Worm (Caenorhabditis elegans) whole organism, young adult: ENCODE data around the gene R13A1.1.

ENCODE experiments used
- F22D6.2 ChIP-seq: sonication (generic microtip); optimal IDR thresholded peaks from 2 replicates; lab custom pipeline; 2016; ENCODE audit warnings: mild to moderate bottlenecking, missing genetic modification characterization, missing compliant biosample characterization
- F33H1.4 ChIP-seq: fragments of 200-800 bp; sonication (Bioruptor generic); IDR thresholded peaks from 2 replicates; pipeline ENCODE4 v1.3.6; 2022; ENCODE audit warnings: missing genetic modification reagents, missing genetic modification characterization, missing compliant biosample characterization
- F57A8.1 ChIP-seq: fragments of 200-800 bp; sonication (Bioruptor generic); optimal IDR thresholded peaks from 2 replicates; lab custom pipeline; 2018; ENCODE audit warnings: mild to moderate bottlenecking, missing genetic modification characterization, moderate library complexity, missing compliant biosample characterization
- Y53F4B.3 ChIP-seq: fragments of 200-800 bp; sonication (Bioruptor generic); IDR thresholded peaks from 2 replicates; pipeline ENCODE4 v1.3.6; 2022; ENCODE audit warnings: missing genetic modification reagents, missing genetic modification characterization, missing compliant biosample characterization
- Y56A3A.18 ChIP-seq: fragments of 200-800 bp; sonication (Bioruptor generic); IDR thresholded peaks from 2 replicates; pipeline ENCODE4 v1.3.6; 2022; ENCODE audit warnings: missing genetic modification reagents, missing genetic modification characterization, missing compliant biosample characterization
- ZK185.1 ChIP-seq: sonication (generic microtip); optimal IDR thresholded peaks from 2 replicates; lab custom pipeline; 2016; ENCODE audit warnings: mild to moderate bottlenecking, missing genetic modification characterization, missing compliant biosample characterization; ENCODE audit not compliant: poor library complexity, severe bottlenecking
- akir-1 ChIP-seq: fragments of 200-800 bp; sonication (Bioruptor generic); optimal IDR thresholded peaks from 2 replicates; lab custom pipeline; 2018; ENCODE audit warnings: mild to moderate bottlenecking, missing genetic modification characterization, moderate library complexity, missing compliant biosample characterization
- aptf-3 ChIP-seq: fragments of 200-800 bp; sonication (Bioruptor generic); IDR thresholded peaks from 2 replicates; pipeline ENCODE4 v1.3.6; 2022; ENCODE audit warnings: missing genetic modification characterization, missing compliant biosample characterization
- atf-7 ChIP-seq: sonication (generic microtip); optimal IDR thresholded peaks from 2 replicates; lab custom pipeline; 2017; ENCODE audit warnings: mild to moderate bottlenecking, missing genetic modification characterization, missing compliant biosample characterization
- athp-1 ChIP-seq: sonication (generic microtip); optimal IDR thresholded peaks from 2 replicates; lab custom pipeline; 2017; ENCODE audit warnings: mild to moderate bottlenecking, missing genetic modification characterization, missing compliant biosample characterization
- attf-5 ChIP-seq: fragments of 200-800 bp; sonication (Bioruptor generic); optimal IDR thresholded peaks from 2 replicates; lab custom pipeline; 2018; ENCODE audit warnings: mild to moderate bottlenecking, missing genetic modification characterization, missing compliant biosample characterization
- bed-1 ChIP-seq: fragments of 200-800 bp; sonication (Bioruptor generic); IDR thresholded peaks from 2 replicates; pipeline ENCODE4 v1.3.6; 2022; ENCODE audit warnings: missing genetic modification reagents, missing genetic modification characterization, missing compliant biosample characterization
- ccch-3 ChIP-seq: fragments of 200-800 bp; sonication (Bioruptor generic); optimal IDR thresholded peaks from 2 replicates; lab custom pipeline; 2018; ENCODE audit warnings: mild to moderate bottlenecking, missing genetic modification characterization, missing compliant biosample characterization
- cebp-2 ChIP-seq: fragments of 200-800 bp; sonication (Bioruptor generic); IDR thresholded peaks from 2 replicates; pipeline ENCODE4 v1.3.6; 2022; ENCODE audit warnings: missing genetic modification characterization, missing compliant biosample characterization
- chd-7 ChIP-seq: sonication (generic microtip); optimal IDR thresholded peaks from 2 replicates; lab custom pipeline; 2016; ENCODE audit warnings: mild to moderate bottlenecking, missing genetic modification characterization, moderate library complexity, missing compliant biosample characterization
- dox-1 ChIP-seq: fragments of 200-800 bp; sonication (Bioruptor generic); IDR thresholded peaks from 2 replicates; pipeline ENCODE4 v1.3.6; 2022; ENCODE audit warnings: missing genetic modification reagents, missing genetic modification characterization, missing compliant biosample characterization
- dpff-1 ChIP-seq: sonication (generic microtip); optimal IDR thresholded peaks from 2 replicates; lab custom pipeline; 2017; ENCODE audit warnings: mild to moderate bottlenecking, missing genetic modification characterization, missing compliant biosample characterization
- egrh-3 ChIP-seq: fragments of 200-800 bp; sonication (Bioruptor generic); IDR thresholded peaks from 2 replicates; pipeline ENCODE4 v1.3.6; 2022; ENCODE audit warnings: missing genetic modification reagents, missing genetic modification characterization, missing compliant biosample characterization
- ets-4 ChIP-seq: fragments of 200-800 bp; sonication (Bioruptor generic); optimal IDR thresholded peaks from 2 replicates; lab custom pipeline; 2018; ENCODE audit warnings: mild to moderate bottlenecking, missing genetic modification characterization, missing compliant biosample characterization
- hlh-12 ChIP-seq: sonication (generic microtip); optimal IDR thresholded peaks from 2 replicates; lab custom pipeline; 2016; ENCODE audit warnings: missing genetic modification characterization, missing compliant biosample characterization
- hlh-26 ChIP-seq: fragments of 200-800 bp; sonication (Bioruptor generic); conservative IDR thresholded peaks from 2 replicates; pipeline ENCODE4 v1.3.6; 2022; ENCODE audit warnings: missing genetic modification reagents, missing genetic modification characterization, missing compliant biosample characterization
- hmg-1.2 ChIP-seq: fragments of 200-800 bp; sonication (Bioruptor generic); IDR thresholded peaks from 2 replicates; pipeline ENCODE4 v1.3.6; 2022; ENCODE audit warnings: missing genetic modification reagents, missing genetic modification characterization, missing compliant biosample characterization
- hrde-1 ChIP-seq: sonication (generic microtip); optimal IDR thresholded peaks from 2 replicates; lab custom pipeline; 2016; ENCODE audit warnings: missing genetic modification characterization, mild to moderate bottlenecking, missing compliant biosample characterization, moderate library complexity, missing genotype, missing genetic modification reagents, borderline replicate concordance
- let-526 ChIP-seq: fragments of 200-800 bp; sonication (Bioruptor generic); IDR thresholded peaks from 2 replicates; pipeline ENCODE4 v1.3.6; 2022; ENCODE audit warnings: missing genetic modification reagents, missing genetic modification characterization, missing compliant biosample characterization
- let-607 ChIP-seq, 2 experiments: fragments of 200-800 bp in 1 of 2; sonication (Bioruptor generic) in 1 of 2; sonication (generic microtip) in 1 of 2; optimal IDR thresholded peaks; 2 replicates each; lab custom pipeline; 2016 to 2018; ENCODE audit warnings: mild to moderate bottlenecking in 2 of 2, missing compliant biosample characterization in 2 of 2, missing genetic modification characterization in 2 of 2, moderate library complexity in 2 of 2, missing genotype in 1 of 2
- lir-1 ChIP-seq: fragments of 200-800 bp; sonication (Bioruptor generic); conservative IDR thresholded peaks from 2 replicates; pipeline ENCODE4 v1.3.6; 2022; ENCODE audit warnings: missing genetic modification reagents, missing genetic modification characterization, missing compliant biosample characterization
- lsl-1 ChIP-seq: fragments of 200-800 bp; sonication (Bioruptor generic); optimal IDR thresholded peaks from 2 replicates; lab custom pipeline; 2018; ENCODE audit warnings: mild to moderate bottlenecking, missing genetic modification characterization, moderate library complexity, missing compliant biosample characterization
- madf-6 ChIP-seq: fragments of 200-800 bp; sonication (Bioruptor generic); IDR thresholded peaks from 2 replicates; pipeline ENCODE4 v1.3.6; 2022; ENCODE audit warnings: missing genetic modification reagents, missing genetic modification characterization, missing compliant biosample characterization
- nfyb-1 ChIP-seq: fragments of 200-800 bp; sonication (Bioruptor generic); IDR thresholded peaks from 2 replicates; pipeline ENCODE4 v1.3.6; 2022; ENCODE audit warnings: missing genetic modification reagents, missing genetic modification characterization, missing compliant biosample characterization
- nhr-27 ChIP-seq: fragments of 200-800 bp; sonication (Bioruptor generic); optimal IDR thresholded peaks from 2 replicates; lab custom pipeline; 2018; ENCODE audit warnings: mild to moderate bottlenecking, missing genetic modification characterization, moderate library complexity, missing compliant biosample characterization
- nhr-80 ChIP-seq: sonication (generic microtip); optimal IDR thresholded peaks from 2 replicates; lab custom pipeline; 2016; ENCODE audit warnings: missing genetic modification characterization, missing compliant biosample characterization
- nhr-90 ChIP-seq: sonication (generic microtip); optimal IDR thresholded peaks from 2 replicates; lab custom pipeline; 2016; ENCODE audit warnings: missing genotype, mild to moderate bottlenecking, missing genetic modification characterization, missing compliant biosample characterization
- rcor-1 ChIP-seq: fragments of 200-800 bp; sonication (Bioruptor generic); IDR thresholded peaks from 2 replicates; pipeline ENCODE4 v1.3.6; 2022; ENCODE audit warnings: missing genetic modification reagents, missing genetic modification characterization, missing compliant biosample characterization
- rec-8 ChIP-seq, 2 experiments: sonication (generic microtip); optimal IDR thresholded peaks; 2 replicates each; lab custom pipeline; 2016; ENCODE audit warnings: mild to moderate bottlenecking in 2 of 2, missing genetic modification characterization in 2 of 2, missing genetic modification reagents in 2 of 2, missing genotype in 2 of 2, missing biosample characterization in 1 of 2, missing compliant biosample characterization in 1 of 2, moderate library complexity in 1 of 2
- rpc-1 ChIP-seq, 2 experiments: fragments of 150-350 bp in 1 of 2; sonication (generic microtip) in 1 of 2; optimal IDR thresholded peaks; 2 replicates each; lab custom pipeline; 2014 to 2018; ENCODE audit warnings: missing biosample characterization in 1 of 2, missing genetic modification characterization in 1 of 2, missing genetic modification reagents in 1 of 2, missing genotype in 1 of 2
- tbp1 ChIP-seq: fragments of 200-800 bp; sonication (Bioruptor generic); optimal IDR thresholded peaks from 2 replicates; lab custom pipeline; 2018; ENCODE audit warnings: mild to moderate bottlenecking, missing genetic modification characterization, missing compliant biosample characterization
- unc-62 ChIP-seq: fragments of 150-350 bp; optimal IDR thresholded peaks from 2 replicates; lab custom pipeline; 2014; ENCODE audit warnings: missing biosample characterization, missing genetic modification reagents, missing genetic modification characterization
- xnd-1 ChIP-seq: sonication (generic microtip); optimal IDR thresholded peaks from 2 replicates; lab custom pipeline; 2016; ENCODE audit warnings: missing genotype, missing genetic modification reagents, missing genetic modification characterization, missing compliant biosample characterization
- zim-3 ChIP-seq: sonication (generic microtip); optimal IDR thresholded peaks from 2 replicates; lab custom pipeline; 2017; ENCODE audit warnings: mild to moderate bottlenecking, missing genetic modification characterization, moderate library complexity, missing compliant biosample characterization
- ztf-22 ChIP-seq: fragments of 200-800 bp; sonication (Bioruptor generic); optimal IDR thresholded peaks from 2 replicates; lab custom pipeline; 2018; ENCODE audit warnings: mild to moderate bottlenecking, missing genetic modification characterization, moderate library complexity, missing compliant biosample characterization
- ztf-26 ChIP-seq: sonication (generic microtip); optimal IDR thresholded peaks from 2 replicates; lab custom pipeline; 2017; ENCODE audit warnings: missing genetic modification characterization, missing compliant biosample characterization
- ztf-3 ChIP-seq: fragments of 200-800 bp; sonication (Bioruptor generic); optimal IDR thresholded peaks from 2 replicates; lab custom pipeline; 2018; ENCODE audit warnings: mild to moderate bottlenecking, missing genetic modification characterization, missing compliant biosample characterization

The R13A1.1 gene

DNA sequence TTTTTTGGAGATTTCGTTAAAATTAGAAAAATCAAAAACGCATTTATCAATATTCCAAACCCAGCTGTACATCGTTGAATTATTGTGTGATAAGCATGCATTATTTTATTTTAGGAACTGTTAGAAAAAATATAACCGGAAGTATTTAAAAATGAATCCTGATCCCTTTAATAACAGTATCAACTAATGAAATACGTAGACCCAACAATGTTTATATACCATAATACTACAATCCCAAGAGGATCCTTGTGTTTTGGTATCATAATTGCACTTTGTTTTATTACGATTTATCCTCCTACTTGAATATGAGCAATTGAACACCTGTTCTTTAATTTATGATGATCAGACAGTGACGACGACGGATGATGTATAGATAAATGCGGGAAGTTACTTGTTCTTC lies 33.1 kb upstream of the R13A1.1 start, which contains the start of gene str-249:
Gene str-249 (minus strand): TSS at position 101 of the 400 bp plus-strand sequence.
- no peak for TF ChIP-seq nhr-27 (tag; lab: Kevin White, UChicago)
- no peak for TF ChIP-seq F57A8.1
- TF ChIP-seq ztf-22: no peak
- TF ChIP-seq akir-1 (GFP tag; lab: Kevin White, UChicago): no peak
- no peak for TF ChIP-seq lsl-1 (GFP tag; lab: Kevin White, UChicago)
- TF ChIP-seq rcor-1 (GFP tag; lab: Robert Waterston, UW): no peak
- no peak for TF ChIP-seq madf-6 (GFP tag; lab: Robert Waterston, UW)
- no peak for TF ChIP-seq hlh-26 (GFP tag; lab: Robert Waterston, UW)
- TF ChIP-seq, all 124 proteins: peak for 0

DNA sequence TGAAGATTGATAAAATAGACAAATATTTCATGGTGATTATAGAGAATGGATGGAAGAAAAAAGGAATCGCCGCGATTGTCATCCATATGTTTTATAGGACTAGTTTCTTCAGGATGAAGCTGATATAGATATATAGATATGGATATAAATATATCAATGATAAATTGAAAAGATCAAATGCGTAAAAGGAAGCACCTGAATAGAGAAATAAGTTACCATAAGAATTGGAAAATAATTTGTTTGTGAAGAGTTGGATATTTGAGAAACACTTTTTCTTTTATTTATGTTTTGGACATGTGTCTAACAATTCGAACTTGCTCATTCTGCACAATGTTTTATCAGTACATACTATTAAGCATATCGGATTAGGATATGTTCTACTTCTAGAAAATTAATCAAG lies 31.8 kb upstream of the R13A1.1 start, which contains the start of gene C42D4.13:
Gene C42D4.13 (minus strand): TSS at position 101 of the 400 bp plus-strand sequence.
- TF ChIP-seq cebp-2 (GFP tag; lab: Robert Waterston, UW) (no peak), ztf-3 (GFP tag; lab: Kevin White, UChicago) (no peak), let-526 (no peak), attf-5 (GFP tag; lab: Kevin White, UChicago) (no peak), xnd-1 (tag; lab: Kevin White, UChicago) (no peak), lsl-1 (GFP tag; lab: Kevin White, UChicago) (no peak), ztf-26 (tag; lab: Kevin White, UChicago) (no peak)
- TF ChIP-seq, all 124 proteins: peak for 0

DNA sequence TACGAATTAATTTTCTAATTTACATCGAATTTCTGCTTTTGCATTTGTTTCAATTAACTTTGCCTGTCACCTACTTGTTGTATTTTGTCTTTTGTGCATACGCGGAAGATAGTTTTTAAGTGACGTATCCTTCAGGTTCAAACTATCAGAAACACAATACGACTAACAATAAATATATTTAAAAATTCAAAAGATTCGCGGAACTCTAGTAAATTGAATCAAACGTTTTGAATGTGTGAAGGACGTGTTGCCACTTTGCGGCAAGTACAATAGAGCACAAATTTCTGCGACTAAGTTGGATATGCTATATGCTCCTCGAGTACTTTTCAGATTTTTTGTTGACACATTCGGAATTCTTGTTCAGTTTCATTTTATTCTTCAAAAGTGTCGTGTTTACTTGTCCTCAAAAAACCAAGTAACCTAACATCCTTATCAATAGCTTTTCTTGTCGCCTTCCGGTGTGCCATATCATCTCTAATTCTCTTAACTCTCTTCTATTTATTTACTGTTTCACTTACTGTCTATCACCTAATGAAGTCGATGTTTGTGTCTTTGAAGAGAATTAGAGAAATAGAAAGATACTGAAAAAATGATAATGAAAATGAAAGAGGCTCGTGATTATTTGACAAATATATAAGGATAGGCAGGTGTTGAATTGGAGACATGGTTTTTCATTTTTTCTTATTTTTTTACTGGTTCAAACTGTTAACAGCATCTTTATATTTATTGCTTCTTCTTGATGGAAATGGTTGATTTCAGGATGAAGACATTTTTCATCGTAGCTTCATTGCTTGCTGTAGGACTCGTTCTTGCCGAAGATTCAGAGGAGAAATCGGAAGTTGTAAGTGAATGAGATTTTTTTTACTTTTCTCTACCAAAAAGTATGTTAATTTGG lies 31.1 kb upstream of the R13A1.1 start, which contains the start of gene srlf-7:
Gene srlf-7 (plus strand): TSS at position 760 of the 895 bp plus-strand sequence.
- TF ChIP-seq unc-62 (GFP tag; lab: Kevin White, UChicago): peak; percentile 81
- TF ChIP-seq chd-7 (tag; lab: Kevin White, UChicago): no peak
- TF ChIP-seq nhr-80: peak; percentile 96
- TF ChIP-seq ccch-3 (GFP tag; lab: Kevin White, UChicago): no peak
- TF ChIP-seq athp-1 (tag; lab: Kevin White, UChicago): no peak
- no peak for TF ChIP-seq bed-1 (GFP tag; lab: Robert Waterston, UW)
- TF ChIP-seq ets-4 (GFP tag; lab: Kevin White, UChicago): peak; percentile 70
- no peak for TF ChIP-seq Y53F4B.3 (GFP tag; lab: Robert Waterston, UW)
- TF ChIP-seq dpff-1 (tag; lab: Kevin White, UChicago): no peak
- TF ChIP-seq hrde-1: no peak
- peak; percentile 7 for TF ChIP-seq ZK185.1 (tag; lab: Kevin White, UChicago)
- TF ChIP-seq zim-3 (tag; lab: Kevin White, UChicago): no peak
- no peak for TF ChIP-seq hlh-12 (tag; lab: Kevin White, UChicago)
- peak; percentile 66 for TF ChIP-seq atf-7
- TF ChIP-seq nhr-90 (tag; lab: Kevin White, UChicago): no peak
- TF ChIP-seq let-607 (tag; optimal IDR thresholded peaks at IDR 0.05; lab: Kevin White, UChicago): peak; percentile 27 to 65
- TF ChIP-seq hmg-1.2 (GFP tag; lab: Robert Waterston, UW): peak; percentile 42; the same call in 1 of the 2 replicates
- TF ChIP-seq F33H1.4 (GFP tag; lab: Robert Waterston, UW): no peak
- no peak for TF ChIP-seq F57A8.1
- no peak for TF ChIP-seq nhr-27 (tag; lab: Kevin White, UChicago)
- TF ChIP-seq rec-8 (tag; optimal IDR thresholded peaks at IDR 0.05; lab: Kevin White, UChicago): no peak
- TF ChIP-seq lir-1: no peak
- no peak for TF ChIP-seq F22D6.2
- peak; percentile 54; the same call in 1 of the 2 replicates for TF ChIP-seq dox-1
- TF ChIP-seq egrh-3 (GFP tag; lab: Robert Waterston, UW): no peak
- TF ChIP-seq tbp1: peak; percentile 53
- no peak for TF ChIP-seq Y56A3A.18 (GFP tag; lab: Robert Waterston, UW)
- no peak for TF ChIP-seq rcor-1 (GFP tag; lab: Robert Waterston, UW)
- peak; percentile 54 for TF ChIP-seq ztf-22
- no peak for TF ChIP-seq rpc-1 (optimal IDR thresholded peaks at IDR 0.05; lab: Kevin White, UChicago)
- TF ChIP-seq rpc-1 (tag; optimal IDR thresholded peaks at IDR 0.05; lab: Kevin White, UChicago): no peak
- TF ChIP-seq aptf-3 (GFP tag; lab: Robert Waterston, UW): no peak
- peak; percentile 31 for TF ChIP-seq ztf-26 (tag; lab: Kevin White, UChicago)
- TF ChIP-seq nfyb-1 (GFP tag; lab: Robert Waterston, UW): no peak
